Fruit fly (Drosophila melanogaster) whole organism, embryonic: ENCODE measurements around the gene CG31551.

Source experiments
- Antp ChIP-seq: fragments of 200-800 bp; sonication (Bioruptor generic); optimal IDR thresholded peaks from 3 replicates; lab custom pipeline; 2016; ENCODE audit warnings: missing biosample characterization, missing genetic modification characterization
- Asciz ChIP-seq: fragments of 200-800 bp; sonication (Bioruptor generic); optimal IDR thresholded peaks from 2 replicates; lab custom pipeline; 2017; ENCODE audit warnings: missing biosample characterization, mild to moderate bottlenecking, missing genetic modification characterization, missing genetic modification reagents
- C15 ChIP-seq: fragments of 200-800 bp; sonication (Bioruptor generic); IDR thresholded peaks from 3 replicates; pipeline ENCODE4 v1.3.6; 2022; ENCODE audit warnings: missing biosample characterization, missing genetic modification characterization
- CG10209 ChIP-seq: fragments of 200-800 bp; sonication (Bioruptor generic); optimal IDR thresholded peaks from 3 replicates; lab custom pipeline; 2017; ENCODE audit warnings: missing biosample characterization, mild to moderate bottlenecking, missing genetic modification characterization, missing genetic modification reagents
- CG10565 ChIP-seq: fragments of 200-800 bp; sonication (Bioruptor generic); optimal IDR thresholded peaks from 3 replicates; lab custom pipeline; 2016; ENCODE audit warnings: missing biosample characterization, mild to moderate bottlenecking, missing genetic modification characterization
- CG11085 ChIP-seq: fragments of 200-800 bp; sonication (Bioruptor generic); IDR thresholded peaks from 2 replicates; pipeline ENCODE4 v1.3.6; 2022; ENCODE audit warnings: missing biosample characterization, missing genetic modification characterization
- CG12104 ChIP-seq: fragments of 200-800 bp; sonication (Bioruptor generic); optimal IDR thresholded peaks from 3 replicates; lab custom pipeline; 2016; ENCODE audit warnings: missing biosample characterization, missing genetic modification characterization
- CG12659 ChIP-seq: fragments of 200-800 bp; sonication (Bioruptor generic); optimal IDR thresholded peaks from 3 replicates; lab custom pipeline; 2017; ENCODE audit warnings: mild to moderate bottlenecking, missing biosample characterization, missing genetic modification reagents, missing genetic modification characterization
- CG13775 ChIP-seq: fragments of 200-800 bp; sonication (Bioruptor generic); optimal IDR thresholded peaks from 3 replicates; lab custom pipeline; 2017; ENCODE audit warnings: missing biosample characterization, mild to moderate bottlenecking, missing genetic modification characterization
- CG14710 ChIP-seq: fragments of 200-800 bp; sonication (Bioruptor generic); optimal IDR thresholded peaks from 3 replicates; lab custom pipeline; 2019; ENCODE audit warnings: missing biosample characterization, mild to moderate bottlenecking, missing genetic modification characterization, moderate library complexity
- CG14860 ChIP-seq: fragments of 200-800 bp; sonication (Bioruptor generic); IDR thresholded peaks from 3 replicates; pipeline ENCODE4 v1.3.6; 2022; ENCODE audit warnings: missing biosample characterization, missing genetic modification characterization; ENCODE audit not compliant: partially characterized antibody
- CG15269 ChIP-seq: fragments of 200-800 bp; sonication (Bioruptor generic); optimal IDR thresholded peaks from 2 replicates; lab custom pipeline; 2018; ENCODE audit warnings: missing biosample characterization, mild to moderate bottlenecking, missing genetic modification characterization, moderate library complexity
- CG16779 ChIP-seq: fragments of 200-800 bp; sonication (Bioruptor generic); IDR thresholded peaks from 2 replicates; pipeline ENCODE4 v1.3.6; 2022; ENCODE audit warnings: missing biosample characterization, missing genetic modification characterization
- CG17359 ChIP-seq: fragments of 200-800 bp; sonication (Bioruptor generic); optimal IDR thresholded peaks from 3 replicates; lab custom pipeline; 2018; ENCODE audit warnings: missing biosample characterization, mild to moderate bottlenecking, missing genetic modification characterization, moderate library complexity
- CG2678 ChIP-seq: fragments of 200-800 bp; sonication (Bioruptor generic); optimal IDR thresholded peaks from 3 replicates; lab custom pipeline; 2019; ENCODE audit warnings: missing biosample characterization, mild to moderate bottlenecking, missing genetic modification characterization, moderate library complexity
- CG3065 ChIP-seq: fragments of 200-800 bp; sonication (Bioruptor generic); optimal IDR thresholded peaks from 2 replicates; lab custom pipeline; 2016; ENCODE audit warnings: missing biosample characterization, missing genetic modification characterization
- CG32532 ChIP-seq: fragments of 200-800 bp; sonication (Bioruptor generic); IDR thresholded peaks from 2 replicates; pipeline ENCODE4 v1.3.6; 2022; ENCODE audit warnings: missing biosample characterization, missing genetic modification characterization
- CG3995 ChIP-seq: fragments of 200-800 bp; sonication (Bioruptor generic); optimal IDR thresholded peaks from 3 replicates; lab custom pipeline; 2016; ENCODE audit warnings: missing biosample characterization, missing genetic modification characterization
- CG4617 ChIP-seq: fragments of 200-800 bp; sonication (Bioruptor generic); optimal IDR thresholded peaks from 3 replicates; lab custom pipeline; 2016; ENCODE audit warnings: missing biosample characterization, missing genetic modification characterization, borderline replicate concordance
- CG6813 ChIP-seq: fragments of 200-800 bp; sonication (Bioruptor generic); optimal IDR thresholded peaks from 2 replicates; lab custom pipeline; 2017; ENCODE audit warnings: missing biosample characterization, missing genetic modification characterization, mild to moderate bottlenecking, moderate library complexity, missing genetic modification reagents
- CG9876 ChIP-seq: fragments of 200-800 bp; sonication (Bioruptor generic); optimal IDR thresholded peaks from 2 replicates; lab custom pipeline; 2016; ENCODE audit warnings: missing biosample characterization, missing genetic modification characterization
- CrebB ChIP-seq: fragments of 200-800 bp; sonication (Bioruptor generic); optimal IDR thresholded peaks from 3 replicates; lab custom pipeline; 2018; ENCODE audit warnings: missing biosample characterization, mild to moderate bottlenecking, missing genetic modification characterization
- D19B ChIP-seq: fragments of 200-800 bp; sonication (Bioruptor generic); optimal IDR thresholded peaks from 2 replicates; lab custom pipeline; 2017; ENCODE audit warnings: missing biosample characterization, mild to moderate bottlenecking, missing genetic modification characterization
- Fer2 ChIP-seq: fragments of 200-800 bp; sonication (Bioruptor generic); optimal IDR thresholded peaks from 2 replicates; lab custom pipeline; 2018; ENCODE audit warnings: missing biosample characterization, mild to moderate bottlenecking, missing genetic modification characterization, moderate library complexity
- Gsc ChIP-seq: fragments of 200-800 bp; sonication (Bioruptor generic); IDR thresholded peaks from 2 replicates; pipeline ENCODE4 v1.3.6; 2022; ENCODE audit warnings: missing biosample characterization, missing genetic modification characterization
- HLH4C ChIP-seq: fragments of 200-800 bp; sonication (Bioruptor generic); IDR thresholded peaks from 3 replicates; pipeline ENCODE4 v1.3.6; 2022; ENCODE audit warnings: missing biosample characterization, missing genetic modification characterization; ENCODE audit not compliant: partially characterized antibody
- Hr3 ChIP-seq: fragments of 200-800 bp; sonication (Bioruptor generic); optimal IDR thresholded peaks from 3 replicates; lab custom pipeline; 2016; ENCODE audit warnings: missing biosample characterization, missing genetic modification characterization
- Max ChIP-seq: fragments of 200-800 bp; sonication (Bioruptor generic); optimal IDR thresholded peaks from 2 replicates; lab custom pipeline; 2016; ENCODE audit warnings: missing biosample characterization, mild to moderate bottlenecking, missing genetic modification characterization
- NC2α ChIP-seq: fragments of 200-800 bp; sonication (Bioruptor generic); optimal IDR thresholded peaks from 2 replicates; lab custom pipeline; 2016; ENCODE audit warnings: missing biosample characterization, missing genetic modification characterization
- NK7.1 ChIP-seq: fragments of 200-800 bp; sonication (Bioruptor generic); optimal IDR thresholded peaks from 3 replicates; lab custom pipeline; 2016; ENCODE audit warnings: missing biosample characterization, missing genetic modification characterization
- Tbp ChIP-seq: fragments of >200 bp; optimal IDR thresholded peaks from 2 replicates; lab custom pipeline; 2018; ENCODE audit warnings: missing biosample characterization, missing genetic modification characterization
- Vsx1 ChIP-seq: fragments of 200-800 bp; sonication (Bioruptor generic); optimal IDR thresholded peaks from 2 replicates; lab custom pipeline; 2017; ENCODE audit warnings: missing biosample characterization, mild to moderate bottlenecking, missing genetic modification characterization, missing genetic modification reagents
- ac ChIP-seq: fragments of 200-800 bp; sonication (Bioruptor generic); optimal IDR thresholded peaks from 3 replicates; lab custom pipeline; 2017; ENCODE audit warnings: missing biosample characterization, mild to moderate bottlenecking, missing genetic modification characterization
- bsh ChIP-seq, 2 experiments: fragments of 200-800 bp; sonication (Bioruptor generic); optimal IDR thresholded peaks; 2 replicates each; lab custom pipeline; 2017 to 2018; ENCODE audit warnings: mild to moderate bottlenecking in 2 of 2, missing biosample characterization in 2 of 2, missing genetic modification characterization in 2 of 2, moderate library complexity in 1 of 2
- cad ChIP-seq: fragments of >200 bp; optimal IDR thresholded peaks from 2 replicates; lab custom pipeline; 2017; ENCODE audit warnings: missing biosample characterization, missing genetic modification characterization
- cato ChIP-seq: fragments of 200-800 bp; sonication (Bioruptor generic); optimal IDR thresholded peaks from 2 replicates; lab custom pipeline; 2016; ENCODE audit warnings: missing biosample characterization, missing genetic modification characterization, borderline replicate concordance
- ci ChIP-seq: fragments of 200-800 bp; sonication (Bioruptor generic); IDR thresholded peaks from 3 replicates; pipeline ENCODE4 v1.3.6; 2022; ENCODE audit warnings: missing biosample characterization, missing genetic modification characterization
- crol ChIP-seq: fragments of 200-800 bp; sonication (Bioruptor generic); IDR thresholded peaks from 2 replicates; pipeline ENCODE4 v1.3.6; 2022; ENCODE audit warnings: missing biosample characterization, missing genetic modification characterization
- ewg ChIP-seq: fragments of 200-800 bp; sonication (Bioruptor generic); optimal IDR thresholded peaks from 3 replicates; lab custom pipeline; 2017; ENCODE audit warnings: mild to moderate bottlenecking, missing biosample characterization, missing genetic modification reagents, missing genetic modification characterization
- gcm2 ChIP-seq: fragments of 200-800 bp; sonication (Bioruptor generic); optimal IDR thresholded peaks from 2 replicates; lab custom pipeline; 2016; ENCODE audit warnings: missing biosample characterization, missing genetic modification characterization
- hb ChIP-seq: fragments of 200-800 bp; sonication (Bioruptor generic); IDR thresholded peaks from 3 replicates; pipeline ENCODE4 v1.3.6; 2022; ENCODE audit warnings: missing biosample characterization, missing genetic modification characterization; ENCODE audit not compliant: partially characterized antibody
- klu ChIP-seq: fragments of 200-800 bp; sonication (Bioruptor generic); IDR thresholded peaks from 2 replicates; pipeline ENCODE4 v1.3.6; 2022; ENCODE audit warnings: missing biosample characterization, missing genetic modification characterization
- mld ChIP-seq: fragments of 200-800 bp; sonication (Bioruptor generic); IDR thresholded peaks from 3 replicates; pipeline ENCODE4 v1.3.6; 2022; ENCODE audit warnings: missing biosample characterization, missing genetic modification characterization; ENCODE audit not compliant: partially characterized antibody
- nerfin-2 ChIP-seq: fragments of 200-800 bp; sonication (Bioruptor generic); IDR thresholded peaks from 2 replicates; pipeline ENCODE4 v1.3.6; 2022; ENCODE audit warnings: missing biosample characterization, missing genetic modification characterization; ENCODE audit not compliant: partially characterized antibody
- pum ChIP-seq: fragments of 200-800 bp; sonication (Bioruptor generic); optimal IDR thresholded peaks from 2 replicates; lab custom pipeline; 2016; ENCODE audit warnings: missing biosample characterization, missing genetic modification characterization
- salm ChIP-seq: fragments of 200-800 bp; sonication (Bioruptor generic); optimal IDR thresholded peaks from 2 replicates; lab custom pipeline; 2018; ENCODE audit warnings: missing biosample characterization, mild to moderate bottlenecking, missing genetic modification characterization
- tap ChIP-seq: fragments of 200-800 bp; optimal IDR thresholded peaks from 3 replicates; lab custom pipeline; 2019; ENCODE audit warnings: missing biosample characterization, mild to moderate bottlenecking, missing genetic modification characterization, moderate library complexity
- twi ChIP-seq: fragments of 200-800 bp; optimal IDR thresholded peaks from 2 replicates; lab custom pipeline; 2019; ENCODE audit warnings: missing biosample characterization, mild to moderate bottlenecking, missing genetic modification characterization, moderate library complexity
- tx ChIP-seq: fragments of 200-800 bp; sonication (Bioruptor generic); optimal IDR thresholded peaks from 2 replicates; lab custom pipeline; 2016; ENCODE audit warnings: missing biosample characterization, missing genetic modification characterization
- wdn ChIP-seq: fragments of 200-800 bp; sonication (Bioruptor generic); IDR thresholded peaks from 2 replicates; pipeline ENCODE4 v1.3.6; 2022; ENCODE audit warnings: missing biosample characterization, missing genetic modification characterization

Gene CG31551

dm6 chr3R:5672658-5673217, 45.1 kb downstream of the CG31551 start (continued):
- peak; percentile 56 for TF ChIP-seq Fer2 (tag; lab: Kevin White, UChicago)
- TF ChIP-seq CG3995 (GFP tag; lab: Kevin White, UChicago) = no peak
- peak; percentile 41 for TF ChIP-seq Antp (GFP tag; lab: Kevin White, UChicago)
- TF ChIP-seq CG10209 (GFP tag; lab: Kevin White, UChicago) = peak; percentile 78
- peak; percentile 86 for TF ChIP-seq crol (GFP tag; lab: Robert Waterston, UW)
- no peak for TF ChIP-seq Tbp (GFP tag; lab: Kevin White, UChicago)
- TF ChIP-seq CG2678 (tag; lab: Kevin White, UChicago) = no peak
- TF ChIP-seq CG3065 = peak; percentile 55
- peak; percentile 44 for TF ChIP-seq twi
- TF ChIP-seq salm (tag; lab: Kevin White, UChicago) = peak; percentile 89
- peak; percentile 58 for TF ChIP-seq NC2α
- no peak for TF ChIP-seq CG15269 (tag; lab: Kevin White, UChicago)
- TF ChIP-seq CG16779 (GFP tag; lab: Robert Waterston, UW) = no peak
- no peak for TF ChIP-seq CG11085 (GFP tag; lab: Robert Waterston, UW)
- no peak for TF ChIP-seq Gsc (GFP tag; lab: Robert Waterston, UW)
- TF ChIP-seq tap = peak; percentile 64
- TF ChIP-seq NK7.1 (GFP tag; lab: Kevin White, UChicago) = peak; percentile 71
- TF ChIP-seq Hr3 = peak; percentile 11
- no peak for TF ChIP-seq klu (GFP tag; lab: Robert Waterston, UW)
- no peak for TF ChIP-seq C15
- TF ChIP-seq CG4617 (GFP tag; lab: Kevin White, UChicago) = peak; percentile 25
- TF ChIP-seq CG10565 (GFP tag; lab: Kevin White, UChicago) = no peak
- peak; percentile 94 for TF ChIP-seq Asciz (GFP tag; lab: Kevin White, UChicago)
- peak; percentile 90 for TF ChIP-seq ci (GFP tag; lab: Robert Waterston, UW)
- no peak for TF ChIP-seq nerfin-2
- TF ChIP-seq CG32532 = peak; percentile 35; the same call in 1 of the 2 replicates
- TF ChIP-seq CG6813 (GFP tag; lab: Kevin White, UChicago) = peak; percentile 97
- peak; percentile 39 for TF ChIP-seq CG13775 (GFP tag; lab: Kevin White, UChicago)
- peak; percentile 84 for TF ChIP-seq CG12659 (GFP tag; lab: Kevin White, UChicago)
- peak; percentile 72 for TF ChIP-seq CG14710
- TF ChIP-seq ac (GFP tag; lab: Kevin White, UChicago) = peak; percentile 84
- TF ChIP-seq gcm2 (GFP tag; lab: Kevin White, UChicago) = no peak
- peak; percentile 76 for TF ChIP-seq CG12104 (GFP tag; lab: Kevin White, UChicago)
- peak; percentile 40 for TF ChIP-seq D19B
- TF ChIP-seq cato (GFP tag; lab: Kevin White, UChicago) = no peak
- peak; percentile 88 for TF ChIP-seq Vsx1 (GFP tag; lab: Kevin White, UChicago)
- 0 out of 2 replicates have a peak, but pooled peaks have one; percentile 24 for TF ChIP-seq wdn (GFP tag; lab: Robert Waterston, UW)
- TF ChIP-seq pum = peak; percentile 40
- TF ChIP-seq CG14860 (GFP tag; lab: Robert Waterston, UW) = no peak
- peak; percentile 82 for TF ChIP-seq CG17359 (tag; lab: Kevin White, UChicago)
- peak; percentile 92 for TF ChIP-seq CrebB (tag; lab: Kevin White, UChicago)
- TF ChIP-seq tx (GFP tag; lab: Kevin White, UChicago) = no peak
- peak; percentile 55 to 82 for TF ChIP-seq bsh (GFP tag; optimal IDR thresholded peaks at IDR 0.05; lab: Kevin White, UChicago)
- no peak for TF ChIP-seq mld (GFP tag; lab: Robert Waterston, UW)
- no peak for TF ChIP-seq hb (GFP tag; lab: Robert Waterston, UW)
- no peak for TF ChIP-seq HLH4C (GFP tag; lab: Robert Waterston, UW)
- peak; percentile 45 for TF ChIP-seq CG9876 (GFP tag; lab: Kevin White, UChicago)
- no peak for TF ChIP-seq cad (GFP tag; lab: Kevin White, UChicago)
- TF ChIP-seq ewg (GFP tag; lab: Kevin White, UChicago) = peak; percentile 63
- peak; percentile 78 for TF ChIP-seq Max (GFP tag; lab: Kevin White, UChicago)
